Fruit fly (Drosophila melanogaster) whole organism, prepupa: Measurements from ENCODE around the gene PolG2.

Experiments used
- CG11294 ChIP-seq: fragments of 200-800 bp; sonication (Bioruptor generic); IDR thresholded peaks from 2 replicates; pipeline ENCODE4 v1.3.6; 2022; ENCODE audit warnings: missing biosample characterization, missing genetic modification characterization
- CG11902 ChIP-seq: fragments of 200-800 bp; sonication (Bioruptor generic); optimal IDR thresholded peaks from 3 replicates; lab custom pipeline; 2016; ENCODE audit warnings: missing biosample characterization, missing genetic modification characterization
- CG6854 ChIP-seq: fragments of 200-800 bp; sonication (Bioruptor generic); optimal IDR thresholded peaks from 2 replicates; lab custom pipeline; 2017; ENCODE audit warnings: missing biosample characterization, mild to moderate bottlenecking, missing genetic modification characterization
- Hr39 ChIP-seq: fragments of 200-800 bp; sonication (Bioruptor generic); optimal IDR thresholded peaks from 2 replicates; lab custom pipeline; 2016; ENCODE audit warnings: missing biosample characterization, missing genetic modification characterization
- Met ChIP-seq: fragments of 200-800 bp; sonication (Bioruptor generic); optimal IDR thresholded peaks from 3 replicates; lab custom pipeline; 2016; ENCODE audit warnings: missing biosample characterization, missing genetic modification characterization
- OdsH ChIP-seq: fragments of 200-800 bp; sonication (Bioruptor generic); optimal IDR thresholded peaks from 3 replicates; lab custom pipeline; 2016; ENCODE audit warnings: missing biosample characterization, missing genetic modification characterization
- Sox14 ChIP-seq: fragments of 200-800 bp; sonication (Bioruptor generic); optimal IDR thresholded peaks from 3 replicates; lab custom pipeline; 2016; ENCODE audit warnings: missing biosample characterization, missing genetic modification characterization
- pdm3 ChIP-seq: fragments of 200-800 bp; sonication (Bioruptor generic); optimal IDR thresholded peaks from 3 replicates; lab custom pipeline; 2016; ENCODE audit warnings: missing biosample characterization, missing genetic modification characterization
- svp ChIP-seq: fragments of 200-800 bp; sonication (Bioruptor generic); peaks from one replicate; lab custom pipeline; 2016; ENCODE audit warnings: missing biosample characterization, missing genetic modification characterization

- no peak for TF ChIP-seq pdm3
- no peak for TF ChIP-seq CG11294 (GFP tag; lab: Robert Waterston, UW)
- peak; percentile 43 for TF ChIP-seq CG6854 (GFP tag; lab: Kevin White, UChicago)
- TF ChIP-seq Met (GFP tag; lab: Kevin White, UChicago): no peak
- no peak for TF ChIP-seq CG11902 (GFP tag; lab: Kevin White, UChicago)
- no peak for TF ChIP-seq Sox14 (GFP tag; lab: Kevin White, UChicago)
- peak; percentile 44 for TF ChIP-seq svp
- no peak for TF ChIP-seq OdsH (GFP tag; lab: Kevin White, UChicago)
- no peak for TF ChIP-seq Hr39 (GFP tag; lab: Kevin White, UChicago)
These were observed 45.9 kb upstream of the PolG2 start for dm6 chr2L:13878801-13879200.
